Fruit fly (Drosophila melanogaster) whole organism, embryonic: ENCODE data around the gene Uggt.

Experiments
- Asciz ChIP-seq: fragments of 200-800 bp; sonication (Bioruptor generic); optimal IDR thresholded peaks from 2 replicates; lab custom pipeline; 2017; ENCODE audit warnings: missing biosample characterization, mild to moderate bottlenecking, missing genetic modification characterization, missing genetic modification reagents
- Bgb ChIP-seq: fragments of 200-800 bp; sonication (Bioruptor generic); IDR thresholded peaks from 2 replicates; pipeline ENCODE4 v1.3.6; 2022; ENCODE audit warnings: missing biosample characterization, missing genetic modification characterization; ENCODE audit not compliant: partially characterized antibody
- BtbVII ChIP-seq: fragments of 200-800 bp; sonication (Bioruptor generic); optimal IDR thresholded peaks from 3 replicates; lab custom pipeline; 2017; ENCODE audit warnings: missing biosample characterization, mild to moderate bottlenecking, missing genetic modification characterization
- CG11504 ChIP-seq: fragments of 200-800 bp; sonication (Bioruptor generic); optimal IDR thresholded peaks from 3 replicates; lab custom pipeline; 2019; ENCODE audit warnings: missing biosample characterization, mild to moderate bottlenecking, missing genetic modification characterization, moderate library complexity
- CG11560 ChIP-seq: fragments of 200-800 bp; sonication (Bioruptor generic); IDR thresholded peaks from 3 replicates; pipeline ENCODE4 v1.3.6; 2022; ENCODE audit warnings: missing biosample characterization, missing genetic modification characterization
- CG13775 ChIP-seq: fragments of 200-800 bp; sonication (Bioruptor generic); optimal IDR thresholded peaks from 3 replicates; lab custom pipeline; 2017; ENCODE audit warnings: missing biosample characterization, mild to moderate bottlenecking, missing genetic modification characterization
- CG13894 ChIP-seq: fragments of 200-800 bp; sonication (Bioruptor generic); optimal IDR thresholded peaks from 3 replicates; lab custom pipeline; 2018; ENCODE audit warnings: missing biosample characterization, mild to moderate bottlenecking, missing genetic modification characterization, moderate library complexity
- CG14014 ChIP-seq: fragments of 200-800 bp; sonication (Bioruptor generic); IDR thresholded peaks from 2 replicates; pipeline ENCODE4 v1.3.6; 2022; ENCODE audit warnings: missing biosample characterization, missing genetic modification characterization
- CG15601 ChIP-seq: fragments of 200-800 bp; sonication (Bioruptor generic); optimal IDR thresholded peaks from 3 replicates; lab custom pipeline; 2019; ENCODE audit warnings: missing biosample characterization, mild to moderate bottlenecking, missing genetic modification characterization, moderate library complexity
- CG1603 ChIP-seq: fragments of 200-800 bp; sonication (Bioruptor generic); optimal IDR thresholded peaks from 2 replicates; lab custom pipeline; 2019; ENCODE audit warnings: missing biosample characterization, mild to moderate bottlenecking, missing genetic modification characterization, moderate library complexity
- CG17568 ChIP-seq: fragments of 200-800 bp; sonication (Bioruptor generic); optimal IDR thresholded peaks from 2 replicates; lab custom pipeline; 2018; ENCODE audit warnings: missing biosample characterization, mild to moderate bottlenecking, missing genetic modification characterization, moderate library complexity
- CG1832 ChIP-seq: fragments of 200-800 bp; sonication (Bioruptor generic); optimal IDR thresholded peaks from 2 replicates; lab custom pipeline; 2017; ENCODE audit warnings: missing biosample characterization, mild to moderate bottlenecking, missing genetic modification characterization, inconsistent platforms
- CG2889 ChIP-seq: fragments of 200-800 bp; sonication (Bioruptor generic); IDR thresholded peaks from 3 replicates; pipeline ENCODE4 v1.3.6; 2022; ENCODE audit warnings: missing biosample characterization, missing genetic modification characterization
- CG32767 ChIP-seq: fragments of 200-800 bp; sonication (Bioruptor generic); IDR thresholded peaks from 2 replicates; pipeline ENCODE4 v1.3.6; 2022; ENCODE audit warnings: missing biosample characterization, missing genetic modification characterization
- CG34376 ChIP-seq: fragments of 200-800 bp; sonication (Bioruptor generic); optimal IDR thresholded peaks from 2 replicates; lab custom pipeline; 2018; ENCODE audit warnings: missing biosample characterization, mild to moderate bottlenecking, missing genetic modification characterization
- CG42726 ChIP-seq: fragments of 200-800 bp; sonication (Bioruptor generic); IDR thresholded peaks from 2 replicates; pipeline ENCODE4 v1.3.6; 2022; ENCODE audit warnings: missing biosample characterization, missing genetic modification characterization; ENCODE audit not compliant: partially characterized antibody
- CG5245 ChIP-seq: fragments of 200-800 bp; sonication (Bioruptor generic); optimal IDR thresholded peaks from 3 replicates; lab custom pipeline; 2016; ENCODE audit warnings: missing biosample characterization, missing genetic modification characterization
- CG7963 ChIP-seq: fragments of 200-800 bp; sonication (Bioruptor generic); IDR thresholded peaks from 3 replicates; pipeline ENCODE4 v1.3.6; 2022; ENCODE audit warnings: missing biosample characterization, missing genetic modification characterization; ENCODE audit not compliant: partially characterized antibody
- CG8388 ChIP-seq: fragments of 200-800 bp; sonication (Bioruptor generic); optimal IDR thresholded peaks from 2 replicates; lab custom pipeline; 2019; ENCODE audit warnings: missing biosample characterization, mild to moderate bottlenecking, missing genetic modification characterization, moderate library complexity
- CG9876 ChIP-seq: fragments of 200-800 bp; sonication (Bioruptor generic); optimal IDR thresholded peaks from 2 replicates; lab custom pipeline; 2016; ENCODE audit warnings: missing biosample characterization, missing genetic modification characterization
- Dp ChIP-seq: fragments of 200-800 bp; sonication (Bioruptor generic); optimal IDR thresholded peaks from 2 replicates; lab custom pipeline; 2018; ENCODE audit warnings: missing biosample characterization, mild to moderate bottlenecking, missing genetic modification characterization, moderate library complexity
- Gsc ChIP-seq: fragments of 200-800 bp; sonication (Bioruptor generic); IDR thresholded peaks from 2 replicates; pipeline ENCODE4 v1.3.6; 2022; ENCODE audit warnings: missing biosample characterization, missing genetic modification characterization
- Hmr ChIP-seq: fragments of 200-800 bp; sonication (Bioruptor generic); optimal IDR thresholded peaks from 3 replicates; lab custom pipeline; 2017; ENCODE audit warnings: mild to moderate bottlenecking, missing biosample characterization, missing genetic modification reagents, missing genetic modification characterization
- Hr51 ChIP-seq, 2 experiments: fragments of 200-800 bp; sonication (Bioruptor generic); optimal IDR thresholded peaks; 2 replicates in 1 of 2; 3 replicates in 1 of 2; lab custom pipeline; 2016 to 2018; ENCODE audit warnings: missing biosample characterization in 2 of 2, missing genetic modification characterization in 2 of 2, mild to moderate bottlenecking in 1 of 2, moderate library complexity in 1 of 2
- MESR4 ChIP-seq: fragments of 200-800 bp; sonication (Bioruptor generic); optimal IDR thresholded peaks from 2 replicates; lab custom pipeline; 2018; ENCODE audit warnings: missing biosample characterization, mild to moderate bottlenecking, missing genetic modification characterization, moderate library complexity
- Med ChIP-seq: fragments of 200-800 bp; sonication (Bioruptor generic); peaks from one replicate; lab custom pipeline; 2016; ENCODE audit warnings: missing biosample characterization, missing genetic modification characterization, mild to moderate bottlenecking, inconsistent platforms, moderate library complexity
- Pdp1 ChIP-seq, 2 experiments: fragments of 200-800 bp; sonication (Bioruptor generic); optimal IDR thresholded peaks; 3 replicates each; lab custom pipeline; 2016; ENCODE audit warnings: missing biosample characterization in 2 of 2, missing genetic modification characterization in 2 of 2, mild to moderate bottlenecking in 1 of 2, moderate library complexity in 1 of 2
- Ptx1 ChIP-seq: fragments of 200-800 bp; sonication (Bioruptor generic); IDR thresholded peaks from 2 replicates; pipeline ENCODE4 v1.3.6; 2022; ENCODE audit warnings: missing biosample characterization, missing genetic modification characterization
- Ravus ChIP-seq: fragments of 200-800 bp; sonication (Bioruptor generic); IDR thresholded peaks from 2 replicates; pipeline ENCODE4 v1.3.6; 2022; ENCODE audit warnings: missing biosample characterization, missing genetic modification characterization
- Sox100B ChIP-seq: fragments of 200-800 bp; sonication (Bioruptor generic); optimal IDR thresholded peaks from 3 replicates; lab custom pipeline; 2018; ENCODE audit warnings: missing biosample characterization, mild to moderate bottlenecking, missing genetic modification characterization
- TFAM ChIP-seq: fragments of 200-800 bp; sonication (Bioruptor generic); optimal IDR thresholded peaks from 2 replicates; lab custom pipeline; 2017; ENCODE audit warnings: missing biosample characterization, missing genetic modification characterization, inconsistent platforms
- bigmax ChIP-seq: fragments of 200-800 bp; sonication (Bioruptor generic); optimal IDR thresholded peaks from 2 replicates; lab custom pipeline; 2018; ENCODE audit warnings: missing biosample characterization, mild to moderate bottlenecking, missing genetic modification characterization
- bsh ChIP-seq, 2 experiments: fragments of 200-800 bp; sonication (Bioruptor generic); optimal IDR thresholded peaks; 2 replicates each; lab custom pipeline; 2017 to 2018; ENCODE audit warnings: mild to moderate bottlenecking in 2 of 2, missing biosample characterization in 2 of 2, missing genetic modification characterization in 2 of 2, moderate library complexity in 1 of 2
- caup ChIP-seq: fragments of 200-800 bp; sonication (Bioruptor generic); optimal IDR thresholded peaks from 3 replicates; lab custom pipeline; 2017; ENCODE audit warnings: missing biosample characterization, mild to moderate bottlenecking, missing genetic modification characterization, moderate library complexity; ENCODE audit not compliant: severe bottlenecking
- da ChIP-seq: fragments of 200-800 bp; sonication (Bioruptor generic); optimal IDR thresholded peaks from 2 replicates; lab custom pipeline; 2016; ENCODE audit warnings: missing biosample characterization, missing genetic modification characterization
- exex ChIP-seq: fragments of 200-800 bp; sonication (Bioruptor generic); optimal IDR thresholded peaks from 4 replicates; lab custom pipeline; 2018; ENCODE audit warnings: missing biosample characterization, mild to moderate bottlenecking, missing genetic modification characterization, moderate library complexity
- eyg ChIP-seq: fragments of 200-800 bp; sonication (Bioruptor generic); optimal IDR thresholded peaks from 3 replicates; lab custom pipeline; 2016; ENCODE audit warnings: missing biosample characterization, missing genetic modification characterization
- grau ChIP-seq: fragments of 200-800 bp; optimal IDR thresholded peaks from 3 replicates; lab custom pipeline; 2019; ENCODE audit warnings: missing biosample characterization, mild to moderate bottlenecking, missing genetic modification characterization, moderate library complexity
- maf-S ChIP-seq: fragments of 200-800 bp; sonication (Bioruptor generic); optimal IDR thresholded peaks from 2 replicates; lab custom pipeline; 2016; ENCODE audit warnings: missing biosample characterization, missing genetic modification characterization
- nerfin-1 ChIP-seq: fragments of 200-800 bp; sonication (Bioruptor generic); optimal IDR thresholded peaks from 3 replicates; lab custom pipeline; 2019; ENCODE audit warnings: missing biosample characterization, mild to moderate bottlenecking, missing genetic modification characterization, moderate library complexity
- oc ChIP-seq: fragments of 200-800 bp; sonication (Bioruptor generic); optimal IDR thresholded peaks from 2 replicates; lab custom pipeline; 2018; ENCODE audit warnings: missing biosample characterization, mild to moderate bottlenecking, missing genetic modification characterization, moderate library complexity
- salm ChIP-seq: fragments of 200-800 bp; sonication (Bioruptor generic); optimal IDR thresholded peaks from 2 replicates; lab custom pipeline; 2018; ENCODE audit warnings: missing biosample characterization, mild to moderate bottlenecking, missing genetic modification characterization
- sd ChIP-seq: fragments of 200-800 bp; sonication (Bioruptor generic); optimal IDR thresholded peaks from 3 replicates; lab custom pipeline; 2018; ENCODE audit warnings: missing biosample characterization, mild to moderate bottlenecking, missing genetic modification characterization, moderate library complexity
- sens ChIP-seq: fragments of 200-800 bp; sonication (Bioruptor generic); peaks from one replicate; lab custom pipeline; 2016; ENCODE audit warnings: missing biosample characterization, missing genetic modification characterization
- stwl ChIP-seq: fragments of 200-800 bp; sonication (Bioruptor generic); optimal IDR thresholded peaks from 3 replicates; lab custom pipeline; 2018; ENCODE audit warnings: missing biosample characterization, mild to moderate bottlenecking, missing genetic modification characterization, moderate library complexity
- sug ChIP-seq: fragments of 200-800 bp; optimal IDR thresholded peaks from 2 replicates; lab custom pipeline; 2019; ENCODE audit warnings: missing biosample characterization, mild to moderate bottlenecking, missing genetic modification characterization, moderate library complexity
- tup ChIP-seq: fragments of 200-800 bp; sonication (Bioruptor generic); optimal IDR thresholded peaks from 2 replicates; lab custom pipeline; 2016; ENCODE audit warnings: missing biosample characterization, mild to moderate bottlenecking, missing genetic modification characterization, moderate library complexity
- zen ChIP-seq: fragments of 200-800 bp; sonication (Bioruptor generic); optimal IDR thresholded peaks from 3 replicates; lab custom pipeline; 2018; ENCODE audit warnings: missing biosample characterization, mild to moderate bottlenecking, missing genetic modification characterization, moderate library complexity

Gene Uggt

dm6 chr3L:18834924-18835323 lies 37.6 kb upstream of the Uggt start (continued):
- TF ChIP-seq CG32767 (GFP tag; lab: Robert Waterston, UW) (no peak), CG9876 (no peak), bigmax (GFP tag; lab: Kevin White, UChicago) (no peak), CG11504 (tag; lab: Kevin White, UChicago) (no peak), CG34376 (GFP tag; lab: Kevin White, UChicago) (peak; percentile 30), eyg (GFP tag; lab: Kevin White, UChicago) (no peak), CG2889 (GFP tag; lab: Robert Waterston, UW) (no peak), stwl (tag; lab: Kevin White, UChicago) (no peak), TFAM (GFP tag; lab: Kevin White, UChicago) (no peak), CG11560 (tag; lab: Robert Waterston, UW) (no peak), CG1603 (tag; lab: Kevin White, UChicago) (no peak)

dm6 chr3L:18836658-18837057 lies 35.9 kb upstream of the Uggt start:
- TF ChIP-seq Sox100B (GFP tag; lab: Kevin White, UChicago) (peak; percentile 1), CG13775 (GFP tag; lab: Kevin White, UChicago) (no peak), Gsc (no peak), BtbVII (GFP tag; lab: Kevin White, UChicago) (no peak), salm (tag; lab: Kevin White, UChicago) (no peak), Pdp1 (GFP tag; optimal IDR thresholded peaks at IDR 0.05; lab: Kevin White, UChicago) (peak in 1 of 2 experiments; percentile 82), zen (tag; lab: Kevin White, UChicago) (no peak), maf-S (GFP tag; lab: Kevin White, UChicago) (no peak), Ptx1 (GFP tag; lab: Robert Waterston, UW) (no peak), CG42726 (no peak), CG13894 (tag; lab: Kevin White, UChicago) (no peak), Ravus (GFP tag; lab: Robert Waterston, UW) (no peak), CG5245 (GFP tag; lab: Kevin White, UChicago) (no peak), CG14014 (no peak), CG7963 (GFP tag; lab: Robert Waterston, UW) (no peak), Hmr (peak; percentile 2), exex (tag; lab: Kevin White, UChicago) (peak; percentile 43), Med (no peak), sug (tag; lab: Kevin White, UChicago) (peak; percentile 22), tup (GFP tag; lab: Kevin White, UChicago) (no peak), MESR4 (GFP tag; lab: Kevin White, UChicago) (no peak), CG1832 (GFP tag; lab: Kevin White, UChicago) (no peak), CG15601 (tag; lab: Kevin White, UChicago) (peak; percentile 1), CG8388 (GFP tag; lab: Kevin White, UChicago) (no peak), nerfin-1 (tag; lab: Kevin White, UChicago) (no peak), Hr51 (GFP tag; optimal IDR thresholded peaks at IDR 0.05; lab: Kevin White, UChicago) (no peak), oc (no peak), caup (GFP tag; lab: Kevin White, UChicago) (no peak), sd (tag; lab: Kevin White, UChicago) (peak; percentile 66), sens (GFP tag; lab: Kevin White, UChicago) (peak; percentile 59), stwl (tag; lab: Kevin White, UChicago) (no peak), Asciz (GFP tag; lab: Kevin White, UChicago) (peak; percentile 12), bsh (GFP tag; optimal IDR thresholded peaks at IDR 0.05; lab: Kevin White, UChicago) (peak in 1 of 2 experiments; percentile 7), grau (tag; lab: Kevin White, UChicago) (no peak), da (GFP tag; lab: Kevin White, UChicago) (no peak), CG17568 (GFP tag; lab: Kevin White, UChicago) (peak; percentile 12), Bgb (no peak), Dp (no peak)
